Fruit fly (Drosophila melanogaster) whole organism, embryonic: ENCODE data around the gene CG42342.

Experiments
- CG10462 ChIP-seq: fragments of 200-800 bp; sonication (Bioruptor generic); optimal IDR thresholded peaks from 2 replicates; lab custom pipeline; 2016; ENCODE audit warnings: missing biosample characterization, missing genetic modification characterization
- CG11085 ChIP-seq: fragments of 200-800 bp; sonication (Bioruptor generic); IDR thresholded peaks from 2 replicates; pipeline ENCODE4 v1.3.6; 2022; ENCODE audit warnings: missing biosample characterization, missing genetic modification characterization
- CG11695 ChIP-seq: fragments of 200-800 bp; sonication (Bioruptor generic); IDR thresholded peaks from 3 replicates; pipeline ENCODE4 v1.3.6; 2022; ENCODE audit warnings: missing biosample characterization, missing genetic modification characterization
- CG1233 ChIP-seq: fragments of 200-800 bp; sonication (Bioruptor generic); optimal IDR thresholded peaks from 4 replicates; lab custom pipeline; 2018; ENCODE audit warnings: missing biosample characterization, mild to moderate bottlenecking, missing genetic modification characterization
- CG13123 ChIP-seq: fragments of 200-800 bp; sonication (Bioruptor generic); optimal IDR thresholded peaks from 2 replicates; lab custom pipeline; 2016; ENCODE audit warnings: missing biosample characterization, missing genetic modification characterization
- CG14710 ChIP-seq: fragments of 200-800 bp; sonication (Bioruptor generic); optimal IDR thresholded peaks from 3 replicates; lab custom pipeline; 2019; ENCODE audit warnings: missing biosample characterization, mild to moderate bottlenecking, missing genetic modification characterization, moderate library complexity
- CG15011 ChIP-seq: fragments of 200-800 bp; sonication (Bioruptor generic); optimal IDR thresholded peaks from 3 replicates; lab custom pipeline; 2018; ENCODE audit warnings: missing biosample characterization, mild to moderate bottlenecking, missing genetic modification characterization
- CG1647 ChIP-seq: fragments of 200-800 bp; sonication (Bioruptor generic); optimal IDR thresholded peaks from 3 replicates; lab custom pipeline; 2016; ENCODE audit warnings: missing biosample characterization, missing genetic modification characterization
- CG18764 ChIP-seq: fragments of 200-800 bp; sonication (Bioruptor generic); optimal IDR thresholded peaks from 3 replicates; lab custom pipeline; 2016; ENCODE audit warnings: missing biosample characterization, missing genetic modification characterization
- CG32767 ChIP-seq: fragments of 200-800 bp; sonication (Bioruptor generic); IDR thresholded peaks from 2 replicates; pipeline ENCODE4 v1.3.6; 2022; ENCODE audit warnings: missing biosample characterization, missing genetic modification characterization
- CG4360 ChIP-seq: fragments of 200-800 bp; sonication (Bioruptor generic); IDR thresholded peaks from 2 replicates; pipeline ENCODE4 v1.3.6; 2022; ENCODE audit warnings: missing biosample characterization, missing genetic modification characterization
- CG5180 ChIP-seq: fragments of 200-800 bp; sonication (Bioruptor generic); optimal IDR thresholded peaks from 3 replicates; lab custom pipeline; 2017; ENCODE audit warnings: missing biosample characterization, missing genetic modification characterization, mild to moderate bottlenecking, moderate library complexity, missing genetic modification reagents
- CG6813 ChIP-seq: fragments of 200-800 bp; sonication (Bioruptor generic); optimal IDR thresholded peaks from 2 replicates; lab custom pipeline; 2017; ENCODE audit warnings: missing biosample characterization, missing genetic modification characterization, mild to moderate bottlenecking, moderate library complexity, missing genetic modification reagents
- CG9215 ChIP-seq: fragments of 200-800 bp; sonication (Bioruptor generic); IDR thresholded peaks from 2 replicates; pipeline ENCODE4 v1.3.6; 2022; ENCODE audit warnings: missing biosample characterization, missing genetic modification characterization
- CG9797 ChIP-seq: fragments of 200-800 bp; sonication (Bioruptor generic); optimal IDR thresholded peaks from 3 replicates; lab custom pipeline; 2018; ENCODE audit warnings: missing biosample characterization, mild to moderate bottlenecking, missing genetic modification characterization
- Elba2 ChIP-seq: fragments of 200-800 bp; sonication (Bioruptor generic); optimal IDR thresholded peaks from 3 replicates; lab custom pipeline; 2016; ENCODE audit warnings: missing biosample characterization, missing genetic modification characterization
- HLH4C ChIP-seq: fragments of 200-800 bp; sonication (Bioruptor generic); IDR thresholded peaks from 3 replicates; pipeline ENCODE4 v1.3.6; 2022; ENCODE audit warnings: missing biosample characterization, missing genetic modification characterization; ENCODE audit not compliant: partially characterized antibody
- HmgZ ChIP-seq: fragments of 200-800 bp; sonication (Bioruptor generic); optimal IDR thresholded peaks from 2 replicates; lab custom pipeline; 2018; ENCODE audit warnings: missing biosample characterization, mild to moderate bottlenecking, missing genetic modification characterization
- Hmr ChIP-seq: fragments of 200-800 bp; sonication (Bioruptor generic); optimal IDR thresholded peaks from 3 replicates; lab custom pipeline; 2017; ENCODE audit warnings: mild to moderate bottlenecking, missing biosample characterization, missing genetic modification reagents, missing genetic modification characterization
- Rx ChIP-seq: fragments of 200-800 bp; sonication (Bioruptor generic); IDR thresholded peaks from 2 replicates; pipeline ENCODE4 v1.3.6; 2022; ENCODE audit warnings: missing biosample characterization, missing genetic modification characterization
- Scr ChIP-seq: fragments of 200-800 bp; sonication (Bioruptor generic); IDR thresholded peaks from 2 replicates; pipeline ENCODE4 v1.3.6; 2022; ENCODE audit warnings: missing biosample characterization, missing genetic modification characterization; ENCODE audit not compliant: partially characterized antibody
- Trl ChIP-seq, 3 experiments: fragments of >200 bp in 2 of 3; fragments of 200-800 bp in 1 of 3; sonication (Bioruptor generic) in 1 of 3; optimal IDR thresholded peaks; 2 replicates in 1 of 3; 3 replicates in 2 of 3; lab custom pipeline; 2016 to 2017; ENCODE audit warnings: missing biosample characterization in 1 of 3, missing genetic modification characterization in 1 of 3
- Xrp1 ChIP-seq: fragments of 200-800 bp; sonication (Bioruptor generic); IDR thresholded peaks from 2 replicates; pipeline ENCODE4 v1.3.6; 2022; ENCODE audit warnings: missing biosample characterization, missing genetic modification characterization
- YL-1 ChIP-seq: fragments of 200-800 bp; sonication (Bioruptor generic); optimal IDR thresholded peaks from 3 replicates; lab custom pipeline; 2017; ENCODE audit warnings: missing biosample characterization, mild to moderate bottlenecking, missing genetic modification characterization
- ato ChIP-seq: fragments of 200-800 bp; sonication (Bioruptor generic); IDR thresholded peaks from 2 replicates; pipeline ENCODE4 v1.3.6; 2022; ENCODE audit warnings: missing biosample characterization, missing genetic modification characterization; ENCODE audit not compliant: partially characterized antibody
- bsh ChIP-seq, 2 experiments: fragments of 200-800 bp; sonication (Bioruptor generic); optimal IDR thresholded peaks; 2 replicates each; lab custom pipeline; 2017 to 2018; ENCODE audit warnings: mild to moderate bottlenecking in 2 of 2, missing biosample characterization in 2 of 2, missing genetic modification characterization in 2 of 2, moderate library complexity in 1 of 2
- cad ChIP-seq: fragments of >200 bp; optimal IDR thresholded peaks from 2 replicates; lab custom pipeline; 2017; ENCODE audit warnings: missing biosample characterization, missing genetic modification characterization
- dm ChIP-seq: fragments of 200-800 bp; sonication (Bioruptor generic); optimal IDR thresholded peaks from 3 replicates; lab custom pipeline; 2016; ENCODE audit warnings: missing biosample characterization, missing genetic modification characterization
- dmrt11E ChIP-seq: fragments of 200-800 bp; sonication (Bioruptor generic); optimal IDR thresholded peaks from 3 replicates; lab custom pipeline; 2018; ENCODE audit warnings: missing biosample characterization, mild to moderate bottlenecking, missing genetic modification characterization, moderate library complexity
- dpn ChIP-seq, 2 experiments: fragments of 200-800 bp; sonication (Bioruptor generic); optimal IDR thresholded peaks; 3 replicates each; lab custom pipeline; 2016; ENCODE audit warnings: missing biosample characterization in 2 of 2, missing genetic modification characterization in 2 of 2
- fd96Cb ChIP-seq: fragments of 200-800 bp; sonication (Bioruptor generic); optimal IDR thresholded peaks from 2 replicates; lab custom pipeline; 2018; ENCODE audit warnings: missing biosample characterization, mild to moderate bottlenecking, missing genetic modification characterization, moderate library complexity
- gfzf ChIP-seq: fragments of 200-800 bp; sonication (Bioruptor generic); optimal IDR thresholded peaks from 2 replicates; lab custom pipeline; 2016; ENCODE audit warnings: missing biosample characterization, mild to moderate bottlenecking, missing genetic modification characterization, moderate library complexity
- lmd ChIP-seq: fragments of 200-800 bp; sonication (Bioruptor generic); IDR thresholded peaks from 2 replicates; pipeline ENCODE4 v1.3.6; 2022; ENCODE audit warnings: missing biosample characterization, missing genetic modification characterization
- mirr ChIP-seq: fragments of 200-800 bp; sonication (Bioruptor generic); optimal IDR thresholded peaks from 3 replicates; lab custom pipeline; 2018; ENCODE audit warnings: missing biosample characterization, mild to moderate bottlenecking, missing genetic modification characterization
- nmo ChIP-seq: fragments of 200-800 bp; sonication (Bioruptor generic); optimal IDR thresholded peaks from 2 replicates; lab custom pipeline; 2018; ENCODE audit warnings: missing biosample characterization, mild to moderate bottlenecking, missing genetic modification characterization, moderate library complexity
- org-1 ChIP-seq: fragments of 200-800 bp; sonication (Bioruptor generic); optimal IDR thresholded peaks from 2 replicates; lab custom pipeline; 2017; ENCODE audit warnings: missing biosample characterization, missing genetic modification characterization
- phol ChIP-seq: fragments of 200-800 bp; sonication (Bioruptor generic); optimal IDR thresholded peaks from 3 replicates; lab custom pipeline; 2018; ENCODE audit warnings: missing biosample characterization, mild to moderate bottlenecking, missing genetic modification characterization, moderate library complexity
- pzg ChIP-seq: fragments of 200-800 bp; sonication (Bioruptor generic); optimal IDR thresholded peaks from 3 replicates; lab custom pipeline; 2018; ENCODE audit warnings: missing biosample characterization, mild to moderate bottlenecking, missing genetic modification characterization, moderate library complexity
- ro ChIP-seq: fragments of 200-800 bp; sonication (Bioruptor generic); IDR thresholded peaks from 2 replicates; pipeline ENCODE4 v1.3.6; 2022; ENCODE audit warnings: missing biosample characterization, missing genetic modification characterization
- slbo ChIP-seq: fragments of 200-800 bp; sonication (Bioruptor generic); IDR thresholded peaks from 2 replicates; pipeline ENCODE4 v1.3.6; 2022; ENCODE audit warnings: missing biosample characterization, missing genetic modification characterization
- sob ChIP-seq: fragments of 200-800 bp; sonication (Bioruptor generic); IDR thresholded peaks from 2 replicates; pipeline ENCODE4 v1.3.6; 2022; ENCODE audit warnings: missing biosample characterization, missing genetic modification characterization
- stc ChIP-seq: fragments of 200-800 bp; sonication (Bioruptor generic); IDR thresholded peaks from 2 replicates; pipeline ENCODE4 v1.3.6; 2022; ENCODE audit warnings: missing biosample characterization, missing genetic modification characterization
- tll ChIP-seq, 2 experiments: fragments of 200-800 bp in 1 of 2; fragments of >200 bp in 1 of 2; sonication (Bioruptor generic) in 1 of 2; optimal IDR thresholded peaks; 2 replicates each; lab custom pipeline; 2017 to 2019; ENCODE audit warnings: missing biosample characterization in 2 of 2, missing genetic modification characterization in 2 of 2, mild to moderate bottlenecking in 1 of 2, moderate library complexity in 1 of 2
- tna ChIP-seq: fragments of 200-800 bp; sonication (Bioruptor generic); IDR thresholded peaks from 2 replicates; pipeline ENCODE4 v1.3.6; 2022; ENCODE audit warnings: missing biosample characterization, missing genetic modification characterization; ENCODE audit not compliant: partially characterized antibody
- tup ChIP-seq: fragments of 200-800 bp; sonication (Bioruptor generic); optimal IDR thresholded peaks from 2 replicates; lab custom pipeline; 2016; ENCODE audit warnings: missing biosample characterization, mild to moderate bottlenecking, missing genetic modification characterization, moderate library complexity
- twi ChIP-seq: fragments of 200-800 bp; optimal IDR thresholded peaks from 2 replicates; lab custom pipeline; 2019; ENCODE audit warnings: missing biosample characterization, mild to moderate bottlenecking, missing genetic modification characterization, moderate library complexity

The CG42342 gene

dm6 chr3R:16468556-16468955 is 34.0 kb upstream of the CG42342 start:
- TF ChIP-seq CG4360 (GFP tag; lab: Robert Waterston, UW) (peak; percentile 69), tll (GFP tag; optimal IDR thresholded peaks at IDR 0.05; lab: Kevin White, UChicago) (peak in 1 of 2 experiments; percentile 29), cad (peak; percentile 81), Elba2 (peak; percentile 58), tna (no peak), twi (tag; lab: Kevin White, UChicago) (peak; percentile 81), gfzf (GFP tag; lab: Kevin White, UChicago) (no peak), dm (no peak)

dm6 chr3R:16469501-16470263 is 32.9 kb upstream of the CG42342 start, which contains the start of the genes CG42232 and CSN5:
Gene CG42232, minus strand, starts transcription at chr3R:16469663.
Gene CSN5, plus strand, starts transcription at chr3R:16470099.
- no peak for TF ChIP-seq CG9215 (GFP tag; lab: Robert Waterston, UW)
- peak; percentile 23 for TF ChIP-seq YL-1 (GFP tag; lab: Kevin White, UChicago)
- no peak for TF ChIP-seq CG15011
- 0 out of 3 replicates have a peak, but pooled peaks have one; percentile 43 for TF ChIP-seq HLH4C (GFP tag; lab: Robert Waterston, UW)
- TF ChIP-seq stc (GFP tag; lab: Robert Waterston, UW): 0 out of 2 replicates have a peak, but pooled peaks have one; percentile 33
- peak; percentile 79 for TF ChIP-seq phol (tag; lab: Kevin White, UChicago)
- TF ChIP-seq dpn (GFP tag; optimal IDR thresholded peaks at IDR 0.05; lab: Kevin White, UChicago): peak in 1 of 2 experiments; percentile 69
- TF ChIP-seq CG9797 (GFP tag; lab: Kevin White, UChicago): peak; percentile 14
- TF ChIP-seq CG14710 (tag; lab: Kevin White, UChicago): peak; percentile 87
- no peak for TF ChIP-seq tna
- TF ChIP-seq Hmr: peak; percentile 51
- TF ChIP-seq nmo (GFP tag; lab: Kevin White, UChicago): peak; percentile 84
- no peak for TF ChIP-seq mirr
- TF ChIP-seq bsh (GFP tag; optimal IDR thresholded peaks at IDR 0.05; lab: Kevin White, UChicago): no peak
- TF ChIP-seq CG11695 (GFP tag; lab: Robert Waterston, UW): no peak
- no peak for TF ChIP-seq CG6813
- peak; percentile 25 for TF ChIP-seq HmgZ (tag; lab: Kevin White, UChicago)
- peak; percentile 9 for TF ChIP-seq tup (GFP tag; lab: Kevin White, UChicago)
- peak; percentile 64 for TF ChIP-seq Scr (GFP tag; lab: Robert Waterston, UW)
- peak; percentile 30; the same call in 1 of the 2 replicates for TF ChIP-seq Rx (GFP tag; lab: Robert Waterston, UW)
- no peak for TF ChIP-seq Trl (optimal IDR thresholded peaks at IDR 0.05; lab: Kevin White, UChicago)
- peak; percentile 40 for TF ChIP-seq Trl (GFP tag; optimal IDR thresholded peaks at IDR 0.05; lab: Kevin White, UChicago)
- TF ChIP-seq slbo (GFP tag; lab: Robert Waterston, UW): peak; percentile 69
- no peak for TF ChIP-seq CG5180
- TF ChIP-seq pzg (GFP tag; lab: Kevin White, UChicago): peak; percentile 50
- TF ChIP-seq tll (GFP tag; optimal IDR thresholded peaks at IDR 0.05; lab: Kevin White, UChicago): peak in 1 of 2 experiments; percentile 28
- TF ChIP-seq CG13123 (GFP tag; lab: Kevin White, UChicago): peak; percentile 32
- peak; percentile 68 for TF ChIP-seq dmrt11E (tag; lab: Kevin White, UChicago)
- peak; percentile 49 for TF ChIP-seq fd96Cb (tag; lab: Kevin White, UChicago)
- peak; percentile 45 for TF ChIP-seq CG10462
- TF ChIP-seq lmd (GFP tag; lab: Robert Waterston, UW): peak; percentile 25; the same call in 1 of the 2 replicates
- 0 out of 2 replicates have a peak, but pooled peaks have one; percentile 18 for TF ChIP-seq sob (GFP tag; lab: Robert Waterston, UW)
- TF ChIP-seq ato (GFP tag; lab: Robert Waterston, UW): no peak
- peak; percentile 55; the same call in 1 of the 2 replicates for TF ChIP-seq Xrp1 (GFP tag; lab: Robert Waterston, UW)
- peak; percentile 46 for TF ChIP-seq CG1647 (GFP tag; lab: Kevin White, UChicago)
- peak; percentile 40 for TF ChIP-seq CG18764 (GFP tag; lab: Kevin White, UChicago)
- TF ChIP-seq org-1: no peak
- TF ChIP-seq CG1233 (GFP tag; lab: Kevin White, UChicago): no peak
- no peak for TF ChIP-seq ro (GFP tag; lab: Robert Waterston, UW)
- TF ChIP-seq CG11085: peak; percentile 36; the same call in 1 of the 2 replicates
- TF ChIP-seq CG32767: peak; percentile 36; the same call in 1 of the 2 replicates
